Worm (Caenorhabditis elegans): ENCODE data around the gene his-48.

DNA sequence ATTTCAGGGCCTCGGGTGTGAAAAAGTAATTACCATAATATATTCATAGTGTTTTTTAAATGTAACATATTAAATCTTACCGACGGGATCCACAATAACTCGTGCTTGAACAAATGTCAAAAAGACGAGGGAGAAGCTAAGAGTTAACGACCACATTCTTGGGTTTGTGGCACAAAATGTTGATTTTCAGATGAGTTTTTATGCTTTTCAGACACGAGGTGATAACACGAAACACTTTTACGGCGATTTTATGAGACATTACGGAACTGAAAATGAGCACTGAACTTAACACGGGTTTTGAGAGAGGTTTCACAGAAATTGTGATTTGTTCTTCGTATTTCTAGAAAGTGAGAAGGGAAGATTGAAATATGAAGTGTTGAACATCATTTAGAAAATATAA is 18.0 kb upstream of the his-48 start, which contains the start of gene B0035.13:
- TF ChIP-seq ama-1 (optimal IDR thresholded peaks at IDR 0.05), result no peak
- TF ChIP-seq B0310.2 (tag; optimal IDR thresholded peaks at IDR 0.05), result no peak
- TF ChIP-seq sea-1 (GFP tag; conservative IDR thresholded peaks at IDR 0.05), result no peak
- no peak for TF ChIP-seq hnd-1 (tag; optimal IDR thresholded peaks at IDR 0.05)
- no peak for TF ChIP-seq tra-4 (tag; optimal IDR thresholded peaks at IDR 0.05)
- TF ChIP-seq hmg-4 (GFP tag; optimal IDR thresholded peaks at IDR 0.05), result no peak
- TF ChIP-seq hmbx-1 (tag; optimal IDR thresholded peaks at IDR 0.05), result no peak
- TF ChIP-seq aly-1 (tag; optimal IDR thresholded peaks at IDR 0.05), result no peak
